Worm (Caenorhabditis elegans) whole organism, L1 larva: ENCODE results near the gene abf-3.

Experiments used
- elt-3 ChIP-seq, 6 experiments: fragments of 150-350 bp in 1 of 6; sonication (generic microtip); optimal IDR thresholded peaks; 2 replicates each; lab custom pipeline; 2017 to 2018; ENCODE audit warnings: missing biosample characterization in 6 of 6, missing genetic modification characterization in 6 of 6, inconsistent platforms in 1 of 6
- nhr-11 ChIP-seq: fragments of 150-350 bp; optimal IDR thresholded peaks from 2 replicates; lab custom pipeline; 2014; ENCODE audit warnings: missing biosample characterization, missing genetic modification characterization
- nhr-237 ChIP-seq: fragments of 150-350 bp; optimal IDR thresholded peaks from 2 replicates; lab custom pipeline; 2014; ENCODE audit warnings: missing biosample characterization, missing genetic modification characterization
- nhr-85 ChIP-seq: sonication (generic microtip); peaks from one replicate; lab custom pipeline; 2016; ENCODE audit warnings: missing genetic modification characterization, inconsistent platforms, missing compliant biosample characterization
- unc-62 ChIP-seq: fragments of 150-350 bp; optimal IDR thresholded peaks from 2 replicates; lab custom pipeline; 2014; ENCODE audit warnings: missing biosample characterization, missing genetic modification reagents, missing genetic modification characterization
- zip-4 ChIP-seq: fragments of 200-800 bp; sonication (Bioruptor generic); optimal IDR thresholded peaks from 2 replicates; lab custom pipeline; 2018; ENCODE audit warnings: mild to moderate bottlenecking, missing genetic modification characterization, moderate library complexity, missing compliant biosample characterization

ce11 chrV:15798108-15798507 lies 19.5 kb downstream of the abf-3 start, which contains the start of gene T26E4.10:
- no peak for TF ChIP-seq nhr-85 (tag; lab: Kevin White, UChicago)
- TF ChIP-seq nhr-11 (tag; lab: Kevin White, UChicago), result no peak
- no peak for TF ChIP-seq elt-3 (tag; optimal IDR thresholded peaks at IDR 0.05; lab: Kevin White, UChicago)
- TF ChIP-seq zip-4 (GFP tag; lab: Kevin White, UChicago), result no peak
- TF ChIP-seq unc-62 (GFP tag; lab: Kevin White, UChicago), result no peak
- TF ChIP-seq nhr-237, result no peak
